Worm (Caenorhabditis elegans): ENCODE measurements around the gene gnrr-4.
A peak's percentile ranks its signal among the peaks of the same experiment; 100 is the strongest.

The gnrr-4 gene

DNA sequence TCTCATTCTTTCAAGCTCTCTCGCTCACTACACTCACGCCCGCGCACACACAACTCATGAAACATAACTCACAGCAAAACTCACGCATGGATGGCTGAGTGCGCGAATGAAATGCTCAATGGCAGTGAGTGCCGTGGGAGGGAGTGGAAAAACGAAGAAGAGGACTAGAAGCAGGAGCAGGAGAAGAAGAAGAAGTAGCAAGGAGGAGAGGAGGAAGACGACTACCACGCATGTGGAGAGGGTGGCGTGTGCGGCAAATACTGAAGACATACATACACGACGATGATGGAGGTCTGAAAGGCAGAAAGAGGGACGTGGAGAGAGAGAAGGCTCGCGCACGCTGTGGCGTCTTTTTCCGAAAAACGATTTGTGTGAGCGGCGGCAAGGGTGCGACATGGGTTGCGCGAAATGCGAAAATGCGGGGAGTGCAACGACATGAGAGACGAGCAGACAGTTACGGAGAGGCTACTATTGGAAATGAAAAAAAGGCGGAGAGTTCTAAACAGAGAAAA, 14.1 kb downstream of the gnrr-4 start (continued):
- TF ChIP-seq unc-130 (GFP tag; optimal IDR thresholded peaks at IDR 0.05) (no peak), Y53F4B.3 (GFP tag; IDR thresholded peaks at IDR 0.05) (no peak), tbp1 (GFP tag; optimal IDR thresholded peaks at IDR 0.05) (no peak)

DNA sequence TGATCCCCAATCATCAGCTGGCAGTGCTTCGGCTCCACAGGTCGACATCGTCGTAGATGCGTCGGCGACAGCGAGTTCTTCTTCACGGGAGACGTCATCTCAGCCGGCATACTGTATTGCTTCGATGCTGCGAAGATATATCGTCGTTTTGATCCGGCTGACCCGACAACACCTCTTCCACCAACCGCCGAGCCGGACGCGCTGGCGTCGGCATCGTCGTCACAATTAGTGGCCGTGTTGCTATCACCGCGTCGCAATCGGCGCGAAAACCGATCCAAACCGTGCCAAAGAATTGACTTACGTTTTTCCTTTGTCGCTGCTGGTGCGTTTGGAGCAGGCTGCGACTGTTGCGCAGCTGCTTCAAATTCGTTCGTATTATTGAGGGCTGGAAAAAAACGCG, 16.9 kb downstream of the gnrr-4 start:
- 0 out of 2 replicates have a peak, but pooled peaks have one; percentile 39 for TF ChIP-seq cebp-2 (GFP tag; IDR thresholded peaks at IDR 0.05)
- TF ChIP-seq zfh-2 (GFP tag; conservative IDR thresholded peaks at IDR 0.05) = peak; percentile 83
- no peak for TF ChIP-seq ceh-79 (tag; optimal IDR thresholded peaks at IDR 0.05)

DNA sequence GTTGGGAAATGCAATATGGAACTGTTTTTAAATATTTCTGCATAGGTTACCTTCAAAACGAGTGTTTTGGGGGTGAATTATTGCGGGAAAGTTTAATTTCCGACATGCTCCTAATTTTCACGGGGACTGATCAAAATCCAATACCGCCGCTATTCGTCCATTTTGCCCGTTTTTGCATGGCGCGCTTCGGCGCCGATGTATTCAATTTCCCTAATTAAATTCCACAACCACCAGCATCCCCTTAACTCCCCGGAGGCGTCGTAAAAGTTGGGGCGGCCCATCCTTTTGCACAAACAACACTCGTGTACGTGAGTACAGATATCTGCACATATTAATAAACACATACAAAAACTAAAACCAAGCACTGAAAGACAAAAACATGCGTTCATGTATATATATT, 18.6 kb downstream of the gnrr-4 start:
- TF ChIP-seq cebp-1 (GFP tag; IDR thresholded peaks at IDR 0.05) = 0 out of 2 replicates have a peak, but pooled peaks have one; percentile 12
- TF ChIP-seq cebp-1 (tag; optimal IDR thresholded peaks at IDR 0.05) = no peak
- TF ChIP-seq tbx-9 (tag; optimal IDR thresholded peaks at IDR 0.05; ENCODE audit: borderline replicate concordance) = no peak
- TF ChIP-seq Y53F4B.3 (GFP tag; IDR thresholded peaks at IDR 0.05) = no peak
- no peak for TF ChIP-seq egl-18 (GFP tag; IDR thresholded peaks at IDR 0.05)

DNA sequence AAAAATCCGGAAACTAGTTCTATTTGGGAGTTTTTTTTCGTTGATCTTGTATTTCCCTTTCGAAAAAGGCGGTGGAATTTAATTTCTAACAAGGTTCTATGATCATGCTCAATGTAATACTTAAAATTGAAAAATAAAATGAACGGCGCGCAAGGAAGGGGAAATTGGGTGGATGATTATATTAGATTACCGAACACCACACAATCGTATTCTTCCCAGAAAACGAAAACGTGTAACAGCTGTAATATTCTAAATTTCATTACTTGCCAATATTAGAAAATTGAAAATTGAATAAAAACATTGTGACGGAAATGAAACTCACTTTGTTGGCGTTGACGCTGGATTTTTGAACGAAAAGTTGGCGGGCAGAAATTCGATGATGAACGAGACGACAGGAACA, 19.4 kb downstream of the gnrr-4 start:
- no peak for TF ChIP-seq hrde-1 (tag; optimal IDR thresholded peaks at IDR 0.05; ENCODE audit: borderline replicate concordance)
- TF ChIP-seq lin-54 (GFP tag; optimal IDR thresholded peaks at IDR 0.05) = no peak
- no peak for TF ChIP-seq somi-1 (GFP tag; optimal IDR thresholded peaks at IDR 0.05)

DNA sequence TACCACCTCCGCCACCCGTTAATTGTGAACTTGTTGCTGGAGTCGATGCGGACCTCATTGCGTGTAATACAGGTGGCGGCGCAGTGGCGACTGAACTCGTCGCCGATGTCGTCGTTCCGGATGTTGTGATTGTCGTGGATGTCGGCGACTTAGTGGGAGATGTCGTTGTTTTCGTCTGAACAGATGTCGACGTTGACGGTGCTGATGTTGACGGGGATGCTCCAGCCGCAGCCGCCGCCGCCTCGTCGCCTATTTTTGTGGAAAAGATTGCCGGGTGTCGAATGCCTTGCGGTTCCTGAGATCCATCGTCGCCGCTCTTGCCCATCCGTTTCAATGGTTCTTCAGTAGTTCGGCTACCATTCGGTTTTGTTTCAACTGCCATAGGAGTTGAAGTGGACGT, 22.2 kb downstream of the gnrr-4 start:
- TF ChIP-seq tbp1 (GFP tag; optimal IDR thresholded peaks at IDR 0.05) = no peak
- TF ChIP-seq dox-1 (GFP tag; IDR thresholded peaks at IDR 0.05) = no peak
- no peak for TF ChIP-seq nhr-179 (tag; optimal IDR thresholded peaks at IDR 0.05)
- TF ChIP-seq ceh-40 (GFP tag; IDR thresholded peaks at IDR 0.05) = 0 out of 2 replicates have a peak, but pooled peaks have one; percentile 35
- peak; percentile 78 for TF ChIP-seq zfh-2 (GFP tag; conservative IDR thresholded peaks at IDR 0.05)
- TF ChIP-seq Y79H2A.3 (GFP tag; conservative IDR thresholded peaks at IDR 0.05) = no peak

DNA sequence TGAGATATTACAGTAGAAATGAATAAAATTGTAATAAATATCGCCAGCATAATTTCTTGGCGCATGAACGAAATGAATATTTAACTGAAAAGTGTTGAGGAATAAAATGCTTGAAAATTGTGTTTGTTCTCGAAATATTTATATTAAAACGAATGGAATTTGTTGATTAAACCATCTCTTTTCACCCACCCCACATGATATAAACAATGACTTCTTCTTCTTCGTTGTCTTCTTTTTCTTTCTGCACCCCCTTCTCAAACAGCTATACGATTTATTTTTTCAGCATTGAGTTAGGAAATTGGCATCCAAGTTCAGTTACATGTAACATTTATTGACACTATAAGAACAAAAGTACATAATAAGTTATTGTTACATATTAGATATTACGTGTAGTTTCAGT, 23.0 kb downstream of the gnrr-4 start, which contains the start of gene C41G11.1:
TSS of gene C41G11.1 (minus strand) at position 101 of the 400 bp plus-strand sequence.
- TF ChIP-seq D2030.7 (GFP tag; IDR thresholded peaks at IDR 0.05) (no peak), F37B4.10 (GFP tag; IDR thresholded peaks at IDR 0.05) (no peak), madf-6 (GFP tag; IDR thresholded peaks at IDR 0.05) (no peak), ama-1 (optimal IDR thresholded peaks at IDR 0.05) (no peak), ama-1 (GFP tag; optimal IDR thresholded peaks at IDR 0.05) (no peak), aptf-2 (GFP tag; conservative IDR thresholded peaks at IDR 0.05) (no peak), ceh-91 (GFP tag; IDR thresholded peaks at IDR 0.05) (no peak), lin-40 (tag; optimal IDR thresholded peaks at IDR 0.05) (no peak), ztf-18 (tag; optimal IDR thresholded peaks at IDR 0.05) (no peak), attf-3 (GFP tag; conservative IDR thresholded peaks at IDR 0.05) (no peak), K11D2.4 (GFP tag; IDR thresholded peaks at IDR 0.05) (no peak), let-526 (GFP tag; IDR thresholded peaks at IDR 0.05) (no peak), dpff-1 (tag; optimal IDR thresholded peaks at IDR 0.05) (no peak), ceh-27 (GFP tag; optimal IDR thresholded peaks at IDR 0.05) (no peak), F39B2.1 (GFP tag; IDR thresholded peaks at IDR 0.05) (no peak)

Measured in whole organism, young adult.